Fruit fly (Drosophila melanogaster) whole organism, embryonic: ENCODE data around the gene CG4074.

Experiments
- ATbp ChIP-seq: fragments of 200-800 bp; sonication (Bioruptor generic); optimal IDR thresholded peaks from 2 replicates; lab custom pipeline; 2017; ENCODE audit warnings: missing biosample characterization, mild to moderate bottlenecking, missing genetic modification characterization, missing genetic modification reagents
- Bgb ChIP-seq: fragments of 200-800 bp; sonication (Bioruptor generic); IDR thresholded peaks from 2 replicates; pipeline ENCODE4 v1.3.6; 2022; ENCODE audit warnings: missing biosample characterization, missing genetic modification characterization; ENCODE audit not compliant: partially characterized antibody
- CG10209 ChIP-seq: fragments of 200-800 bp; sonication (Bioruptor generic); optimal IDR thresholded peaks from 3 replicates; lab custom pipeline; 2017; ENCODE audit warnings: missing biosample characterization, mild to moderate bottlenecking, missing genetic modification characterization, missing genetic modification reagents
- CG10565 ChIP-seq: fragments of 200-800 bp; sonication (Bioruptor generic); optimal IDR thresholded peaks from 3 replicates; lab custom pipeline; 2016; ENCODE audit warnings: missing biosample characterization, mild to moderate bottlenecking, missing genetic modification characterization
- CG11504 ChIP-seq: fragments of 200-800 bp; sonication (Bioruptor generic); optimal IDR thresholded peaks from 3 replicates; lab custom pipeline; 2019; ENCODE audit warnings: missing biosample characterization, mild to moderate bottlenecking, missing genetic modification characterization, moderate library complexity
- CG13424 ChIP-seq: fragments of 200-800 bp; sonication (Bioruptor generic); optimal IDR thresholded peaks from 2 replicates; lab custom pipeline; 2019; ENCODE audit warnings: missing biosample characterization, mild to moderate bottlenecking, missing genetic modification characterization, moderate library complexity
- CG14050 ChIP-seq: fragments of 200-800 bp; sonication (Bioruptor generic); IDR thresholded peaks from 3 replicates; pipeline ENCODE4 v1.3.6; 2022; ENCODE audit warnings: missing biosample characterization, missing genetic modification characterization
- CG17328 ChIP-seq: fragments of 200-800 bp; sonication (Bioruptor generic); IDR thresholded peaks from 2 replicates; pipeline ENCODE4 v1.3.6; 2022; ENCODE audit warnings: missing biosample characterization, missing genetic modification characterization
- CG2678 ChIP-seq: fragments of 200-800 bp; sonication (Bioruptor generic); optimal IDR thresholded peaks from 3 replicates; lab custom pipeline; 2019; ENCODE audit warnings: missing biosample characterization, mild to moderate bottlenecking, missing genetic modification characterization, moderate library complexity
- CG31388 ChIP-seq: fragments of 200-800 bp; sonication (Bioruptor generic); optimal IDR thresholded peaks from 2 replicates; lab custom pipeline; 2016; ENCODE audit warnings: missing biosample characterization, missing genetic modification characterization
- CG31441 ChIP-seq: fragments of 200-800 bp; sonication (Bioruptor generic); IDR thresholded peaks from 2 replicates; pipeline ENCODE4 v1.3.6; 2022; ENCODE audit warnings: missing biosample characterization, missing genetic modification characterization
- CG4424 ChIP-seq: fragments of 200-800 bp; sonication (Bioruptor generic); optimal IDR thresholded peaks from 3 replicates; lab custom pipeline; 2016; ENCODE audit warnings: missing biosample characterization, missing genetic modification characterization
- CG6854 ChIP-seq: fragments of 200-800 bp; sonication (Bioruptor generic); optimal IDR thresholded peaks from 3 replicates; lab custom pipeline; 2017; ENCODE audit warnings: missing biosample characterization, mild to moderate bottlenecking, missing genetic modification characterization
- CG8281 ChIP-seq: fragments of 200-800 bp; sonication (Bioruptor generic); optimal IDR thresholded peaks from 2 replicates; lab custom pipeline; 2018; ENCODE audit warnings: missing biosample characterization, mild to moderate bottlenecking, missing genetic modification characterization, moderate library complexity
- Dad ChIP-seq: fragments of 200-800 bp; sonication (Bioruptor generic); optimal IDR thresholded peaks from 3 replicates; lab custom pipeline; 2016; ENCODE audit warnings: missing biosample characterization, missing genetic modification characterization
- Elba2 ChIP-seq: fragments of 200-800 bp; sonication (Bioruptor generic); optimal IDR thresholded peaks from 3 replicates; lab custom pipeline; 2016; ENCODE audit warnings: missing biosample characterization, missing genetic modification characterization
- Ets65A ChIP-seq: fragments of 200-800 bp; sonication (Bioruptor generic); peaks from one replicate; lab custom pipeline; 2016; ENCODE audit warnings: missing biosample characterization, missing genetic modification characterization
- GATAe ChIP-seq: fragments of 200-800 bp; sonication (Bioruptor generic); conservative IDR thresholded peaks from 2 replicates; pipeline ENCODE4 v1.3.6; 2022; ENCODE audit warnings: missing biosample characterization, missing genetic modification characterization
- HLHmδ ChIP-seq: fragments of 200-800 bp; sonication (Bioruptor generic); optimal IDR thresholded peaks from 2 replicates; lab custom pipeline; 2018; ENCODE audit warnings: missing biosample characterization, mild to moderate bottlenecking, missing genetic modification characterization, moderate library complexity
- Hand ChIP-seq: fragments of 200-800 bp; sonication (Bioruptor generic); optimal IDR thresholded peaks from 2 replicates; lab custom pipeline; 2017; ENCODE audit warnings: mild to moderate bottlenecking, missing biosample characterization, missing genetic modification reagents, missing genetic modification characterization
- Hmr ChIP-seq: fragments of 200-800 bp; sonication (Bioruptor generic); optimal IDR thresholded peaks from 3 replicates; lab custom pipeline; 2017; ENCODE audit warnings: mild to moderate bottlenecking, missing biosample characterization, missing genetic modification reagents, missing genetic modification characterization
- Mad ChIP-seq: fragments of 200-800 bp; sonication (Bioruptor generic); optimal IDR thresholded peaks from 2 replicates; lab custom pipeline; 2016; ENCODE audit warnings: missing biosample characterization, missing genetic modification characterization
- Med ChIP-seq: fragments of 200-800 bp; sonication (Bioruptor generic); peaks from one replicate; lab custom pipeline; 2016; ENCODE audit warnings: missing biosample characterization, missing genetic modification characterization, mild to moderate bottlenecking, inconsistent platforms, moderate library complexity
- Side ChIP-seq: fragments of 200-800 bp; sonication (Bioruptor generic); optimal IDR thresholded peaks from 2 replicates; lab custom pipeline; 2016; ENCODE audit warnings: missing biosample characterization, missing genetic modification characterization
- Sry-δ ChIP-seq: fragments of 200-800 bp; sonication (Bioruptor generic); optimal IDR thresholded peaks from 2 replicates; lab custom pipeline; 2016; ENCODE audit warnings: missing biosample characterization, missing genetic modification characterization
- Tbp ChIP-seq: fragments of >200 bp; optimal IDR thresholded peaks from 2 replicates; lab custom pipeline; 2018; ENCODE audit warnings: missing biosample characterization, missing genetic modification characterization
- Trl ChIP-seq, 3 experiments: fragments of >200 bp in 2 of 3; fragments of 200-800 bp in 1 of 3; sonication (Bioruptor generic) in 1 of 3; optimal IDR thresholded peaks; 2 replicates in 1 of 3; 3 replicates in 2 of 3; lab custom pipeline; 2016 to 2017; ENCODE audit warnings: missing biosample characterization in 1 of 3, missing genetic modification characterization in 1 of 3
- ato ChIP-seq: fragments of 200-800 bp; sonication (Bioruptor generic); IDR thresholded peaks from 2 replicates; pipeline ENCODE4 v1.3.6; 2022; ENCODE audit warnings: missing biosample characterization, missing genetic modification characterization; ENCODE audit not compliant: partially characterized antibody
- ci ChIP-seq: fragments of 200-800 bp; sonication (Bioruptor generic); IDR thresholded peaks from 3 replicates; pipeline ENCODE4 v1.3.6; 2022; ENCODE audit warnings: missing biosample characterization, missing genetic modification characterization
- danr ChIP-seq: fragments of 200-800 bp; sonication (Bioruptor generic); IDR thresholded peaks from 2 replicates; pipeline ENCODE4 v1.3.6; 2022; ENCODE audit warnings: missing biosample characterization, missing genetic modification characterization
- dimm ChIP-seq: fragments of 200-800 bp; sonication (Bioruptor generic); IDR thresholded peaks from 2 replicates; pipeline ENCODE4 v1.3.6; 2022; ENCODE audit warnings: missing biosample characterization, missing genetic modification characterization
- ham ChIP-seq: fragments of 200-800 bp; sonication (Bioruptor generic); IDR thresholded peaks from 2 replicates; pipeline ENCODE4 v1.3.6; 2022; ENCODE audit warnings: missing biosample characterization, missing genetic modification characterization
- hb ChIP-seq: fragments of 200-800 bp; sonication (Bioruptor generic); IDR thresholded peaks from 3 replicates; pipeline ENCODE4 v1.3.6; 2022; ENCODE audit warnings: missing biosample characterization, missing genetic modification characterization; ENCODE audit not compliant: partially characterized antibody
- inv ChIP-seq: fragments of 200-800 bp; sonication (Bioruptor generic); IDR thresholded peaks from 2 replicates; pipeline ENCODE4 v1.3.6; 2022; ENCODE audit warnings: missing biosample characterization, missing genetic modification characterization; ENCODE audit not compliant: partially characterized antibody
- mam ChIP-seq: fragments of 200-800 bp; sonication (Bioruptor generic); optimal IDR thresholded peaks from 3 replicates; lab custom pipeline; 2016; ENCODE audit warnings: missing biosample characterization, missing genetic modification characterization
- mirr ChIP-seq: fragments of 200-800 bp; sonication (Bioruptor generic); optimal IDR thresholded peaks from 3 replicates; lab custom pipeline; 2018; ENCODE audit warnings: missing biosample characterization, mild to moderate bottlenecking, missing genetic modification characterization
- org-1 ChIP-seq: fragments of 200-800 bp; sonication (Bioruptor generic); optimal IDR thresholded peaks from 2 replicates; lab custom pipeline; 2017; ENCODE audit warnings: missing biosample characterization, missing genetic modification characterization
- ranshi ChIP-seq: fragments of 200-800 bp; sonication (Bioruptor generic); IDR thresholded peaks from 2 replicates; pipeline ENCODE4 v1.3.6; 2022; ENCODE audit warnings: missing biosample characterization, missing genetic modification characterization
- sd ChIP-seq: fragments of 200-800 bp; sonication (Bioruptor generic); optimal IDR thresholded peaks from 3 replicates; lab custom pipeline; 2018; ENCODE audit warnings: missing biosample characterization, mild to moderate bottlenecking, missing genetic modification characterization, moderate library complexity
- sens-2 ChIP-seq: fragments of 200-800 bp; sonication (Bioruptor generic); IDR thresholded peaks from 2 replicates; pipeline ENCODE4 v1.3.6; 2022; ENCODE audit warnings: missing biosample characterization, missing genetic modification characterization
- slou ChIP-seq: fragments of 200-800 bp; sonication (Bioruptor generic); optimal IDR thresholded peaks from 3 replicates; lab custom pipeline; 2016; ENCODE audit warnings: missing biosample characterization, missing genetic modification characterization
- ssp ChIP-seq: fragments of 200-800 bp; sonication (Bioruptor generic); IDR thresholded peaks from 2 replicates; pipeline ENCODE4 v1.3.6; 2022; ENCODE audit warnings: missing biosample characterization, missing genetic modification characterization
- toy ChIP-seq: fragments of 200-800 bp; sonication (Bioruptor generic); IDR thresholded peaks from 2 replicates; pipeline ENCODE4 v1.3.6; 2022; ENCODE audit warnings: missing biosample characterization, missing genetic modification characterization
- wdn ChIP-seq: fragments of 200-800 bp; sonication (Bioruptor generic); IDR thresholded peaks from 2 replicates; pipeline ENCODE4 v1.3.6; 2022; ENCODE audit warnings: missing biosample characterization, missing genetic modification characterization

CG4074 gene

DNA sequence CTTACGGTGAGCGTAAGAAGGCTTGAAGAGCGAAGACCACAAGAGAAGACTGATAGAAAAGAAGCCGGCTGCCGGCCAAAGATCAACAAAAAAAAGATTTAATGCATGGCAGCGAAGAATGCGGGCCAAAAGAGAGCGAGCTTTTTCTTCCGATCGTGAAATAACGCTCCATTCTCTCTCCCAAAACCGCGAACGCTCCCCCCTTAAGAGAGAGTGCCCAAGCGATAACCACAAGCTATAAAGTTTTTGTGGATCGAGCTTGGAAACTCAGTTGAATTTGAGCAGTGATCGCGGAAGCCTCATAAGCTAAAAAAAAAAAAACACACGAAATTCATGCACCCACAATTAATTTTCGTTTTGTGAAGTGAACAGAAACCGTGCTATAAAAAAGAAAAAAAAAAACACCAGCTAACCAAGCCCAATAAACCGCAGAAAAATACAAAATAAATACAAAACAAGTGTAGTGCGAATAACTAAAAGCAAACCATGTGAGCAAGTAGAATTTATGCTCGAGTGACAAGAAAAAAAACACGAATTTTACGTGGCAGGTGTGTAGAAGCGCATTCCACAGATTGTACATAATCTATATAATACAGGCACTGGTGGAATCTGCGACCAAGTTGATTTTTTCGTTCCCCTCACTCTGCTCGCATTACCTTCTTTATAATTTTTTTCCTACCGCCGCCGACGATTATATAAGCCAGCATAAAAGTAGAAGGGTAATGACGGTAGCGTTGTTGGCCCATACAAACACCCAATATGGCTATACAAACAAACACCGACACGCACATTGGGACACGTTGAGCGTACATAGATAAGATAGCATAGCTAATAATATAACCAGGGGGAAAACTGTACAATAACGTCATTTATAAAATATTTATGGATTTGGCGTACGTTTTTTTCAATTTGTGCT is 38.7 kb downstream of the CG4074 start, which contains the start of gene CG13252 (continued):
- TF ChIP-seq ATbp (GFP tag; lab: Kevin White, UChicago), result peak; percentile 62
- TF ChIP-seq slou, result no peak
- no peak for TF ChIP-seq toy (GFP tag; lab: Robert Waterston, UW)
- peak; percentile 75 for TF ChIP-seq mirr (GFP tag; lab: Kevin White, UChicago)
- peak; percentile 85 for TF ChIP-seq Med
- no peak for TF ChIP-seq CG10565
- TF ChIP-seq CG31441 (GFP tag; lab: Robert Waterston, UW), result no peak
- TF ChIP-seq CG14050, result no peak
- TF ChIP-seq Bgb (GFP tag; lab: Robert Waterston, UW), result peak; percentile 22; the same call in 1 of the 2 replicates
- TF ChIP-seq CG31388 (GFP tag; lab: Kevin White, UChicago), result no peak
- no peak for TF ChIP-seq inv (GFP tag; lab: Robert Waterston, UW)
- peak; percentile 27 for TF ChIP-seq Hmr (GFP tag; lab: Kevin White, UChicago)
- peak; percentile 20 for TF ChIP-seq CG10209 (GFP tag; lab: Kevin White, UChicago)
- TF ChIP-seq CG2678 (tag; lab: Kevin White, UChicago), result peak; percentile 57
- no peak for TF ChIP-seq org-1 (GFP tag; lab: Kevin White, UChicago)
- TF ChIP-seq CG8281 (tag; lab: Kevin White, UChicago), result peak; percentile 8
- TF ChIP-seq GATAe (GFP tag; lab: Robert Waterston, UW), result peak; percentile 16; the same call in 1 of the 2 replicates
- peak; percentile 89 for TF ChIP-seq Ets65A (GFP tag; lab: Kevin White, UChicago)
- peak; percentile 92 for TF ChIP-seq sd (tag; lab: Kevin White, UChicago)
- peak; percentile 22 for TF ChIP-seq CG11504 (tag; lab: Kevin White, UChicago)
- no peak for TF ChIP-seq dimm (GFP tag; lab: Robert Waterston, UW)
- TF ChIP-seq ssp, result no peak
- no peak for TF ChIP-seq Hand (GFP tag; lab: Kevin White, UChicago)
- TF ChIP-seq Sry-δ (GFP tag; lab: Kevin White, UChicago), result no peak
- 0 out of 2 replicates have a peak, but pooled peaks have one; percentile 12 for TF ChIP-seq ranshi
- TF ChIP-seq Mad (GFP tag; lab: Kevin White, UChicago), result peak; percentile 27
- no peak for TF ChIP-seq Dad (GFP tag; lab: Kevin White, UChicago)
- TF ChIP-seq Side (GFP tag; lab: Kevin White, UChicago), result no peak
- no peak for TF ChIP-seq hb
- TF ChIP-seq CG6854 (GFP tag; lab: Kevin White, UChicago), result peak; percentile 30
- TF ChIP-seq danr (GFP tag; lab: Robert Waterston, UW), result no peak
- no peak for TF ChIP-seq Tbp (GFP tag; lab: Kevin White, UChicago)
- TF ChIP-seq Trl (optimal IDR thresholded peaks at IDR 0.05; lab: Kevin White, UChicago), result peak; percentile 90 to 98
- peak; percentile 2 for TF ChIP-seq Trl (GFP tag; optimal IDR thresholded peaks at IDR 0.05; lab: Kevin White, UChicago)
- TF ChIP-seq mam (GFP tag; lab: Kevin White, UChicago), result no peak
- TF ChIP-seq ci, result 0 out of 3 replicates have a peak, but pooled peaks have one; percentile 31
- 0 out of 2 replicates have a peak, but pooled peaks have one; percentile 31 for TF ChIP-seq sens-2 (GFP tag; lab: Robert Waterston, UW)
- peak; percentile 50 for TF ChIP-seq HLHmδ (GFP tag; lab: Kevin White, UChicago)
- no peak for TF ChIP-seq ato (GFP tag; lab: Robert Waterston, UW)
- TF ChIP-seq CG4424 (GFP tag; lab: Kevin White, UChicago), result no peak
- TF ChIP-seq ham, result peak; percentile 9; the same call in 1 of the 2 replicates
- peak; percentile 23 for TF ChIP-seq CG13424
- no peak for TF ChIP-seq CG17328 (GFP tag; lab: Robert Waterston, UW)
- no peak for TF ChIP-seq Elba2
- TF ChIP-seq wdn, result no peak
